Fruit fly (Drosophila melanogaster) Kc167 (cell line): Measurements from ENCODE around the gene CG5026.

Experiments used
- Myc ChIP-seq: fragments of >200 bp; optimal IDR thresholded peaks from 2 replicates; lab custom pipeline; 2017; ENCODE audit warnings: missing external identifiers
- Sin3A ChIP-seq: fragments of >200 bp; optimal IDR thresholded peaks from 2 replicates; lab custom pipeline; 2018; ENCODE audit warnings: missing external identifiers
- h ChIP-seq: fragments of >200 bp; optimal IDR thresholded peaks from 3 replicates; lab custom pipeline; 2018; ENCODE audit warnings: missing external identifiers
- insv ChIP-seq: fragments of >200 bp; optimal IDR thresholded peaks from 3 replicates; lab custom pipeline; 2018; ENCODE audit warnings: missing external identifiers
- psq ChIP-seq: fragments of >200 bp; optimal IDR thresholded peaks from 2 replicates; lab custom pipeline; 2017; ENCODE audit warnings: missing external identifiers
- ttk ChIP-seq: sonication (Bioruptor generic); optimal IDR thresholded peaks from 2 replicates; lab custom pipeline; 2017; ENCODE audit warnings: missing external identifiers

- no peak for TF ChIP-seq psq (lab: Kevin White, UChicago)
- TF ChIP-seq Sin3A (lab: Kevin White, UChicago) = no peak
- no peak for TF ChIP-seq Myc (lab: Kevin White, UChicago)
- no peak for TF ChIP-seq ttk
- TF ChIP-seq h = no peak
- TF ChIP-seq insv (lab: Kevin White, UChicago) = no peak
Observed at dm6 chr3L:9002527-9002926, 34.2 kb downstream of the CG5026 start.
